Fruit fly (Drosophila melanogaster): ENCODE data around the gene CG5390.

Gene CG5390

dm6 chr2L:10306518-10307260 lies at the start of gene CG5390, which contains the start of gene CG4968:
Gene CG5390 (minus strand): TSS chr2L:10306594.
Gene CG4968 (plus strand): TSS chr2L:10306922.
- TF ChIP-seq CG17801 (GFP tag; optimal IDR thresholded peaks at IDR 0.05; ENCODE audit: partially characterized antibody) = peak; percentile 87

dm6 chr2L:10353871-10354270 lies 47.5 kb upstream of the CG5390 start, which contains the start of gene CG34367:
Gene CG34367 (minus strand): TSS chr2L:10353905.
- TF ChIP-seq CG17801 (GFP tag; optimal IDR thresholded peaks at IDR 0.05; ENCODE audit: partially characterized antibody) = no peak

dm6 chr2L:10351130-10351529 lies 44.7 kb upstream of the CG5390 start:
- no peak for TF ChIP-seq CG17801 (GFP tag; optimal IDR thresholded peaks at IDR 0.05; ENCODE audit: partially characterized antibody)

dm6 chr2L:10344029-10344606 lies 37.7 kb upstream of the CG5390 start, which contains the start of gene Frmd5:
Gene Frmd5 (plus strand): TSS chr2L:10344442.
- no peak for TF ChIP-seq CG17801 (GFP tag; optimal IDR thresholded peaks at IDR 0.05; ENCODE audit: partially characterized antibody)

dm6 chr2L:10342471-10342870 lies 36.1 kb upstream of the CG5390 start, which contains the start of gene Sps2:
Gene Sps2 (plus strand): TSS chr2L:10342594.
- TF ChIP-seq CG17801 (GFP tag; optimal IDR thresholded peaks at IDR 0.05; ENCODE audit: partially characterized antibody) = peak; percentile 33

- TF ChIP-seq CG17801 (GFP tag; optimal IDR thresholded peaks at IDR 0.05; ENCODE audit: partially characterized antibody) = peak; percentile 33
Measured at dm6 chr2L:10341405-10341804, 35.0 kb upstream of the CG5390 start, which contains the start of gene CG31715. Gene CG31715 (plus strand): TSS chr2L:10341616.

- no peak for TF ChIP-seq CG17801 (GFP tag; optimal IDR thresholded peaks at IDR 0.05; ENCODE audit: partially characterized antibody)
Measured at dm6 chr2L:10339841-10340240, 33.4 kb upstream of the CG5390 start.

- TF ChIP-seq CG17801 (GFP tag; optimal IDR thresholded peaks at IDR 0.05; ENCODE audit: partially characterized antibody) = peak; percentile 54
Measured at dm6 chr2L:10339212-10339721, 32.9 kb upstream of the CG5390 start, which contains the start of gene SamDC. Gene SamDC (plus strand): TSS chr2L:10339457.

dm6 chr2L:10334854-10335277 lies 28.5 kb upstream of the CG5390 start:
- peak; percentile 46 for TF ChIP-seq CG17801 (GFP tag; optimal IDR thresholded peaks at IDR 0.05; ENCODE audit: partially characterized antibody)

dm6 chr2L:10334213-10334612 lies 27.8 kb upstream of the CG5390 start:
- TF ChIP-seq CG17801 (GFP tag; optimal IDR thresholded peaks at IDR 0.05; ENCODE audit: partially characterized antibody) = no peak

- TF ChIP-seq CG17801 (GFP tag; optimal IDR thresholded peaks at IDR 0.05; ENCODE audit: partially characterized antibody) = no peak
Measured at dm6 chr2L:10333091-10333991, 26.9 kb upstream of the CG5390 start, which contains the start of gene GATAd. Gene GATAd (plus strand): TSS chr2L:10333734.

dm6 chr2L:10331066-10331847 lies 24.9 kb upstream of the CG5390 start, which contains the start of the genes Schip1 and Cox10:
Gene Schip1 (minus strand): TSS chr2L:10331116.
Gene Cox10 (plus strand): TSS chr2L:10331471.
- TF ChIP-seq CG17801 (GFP tag; optimal IDR thresholded peaks at IDR 0.05; ENCODE audit: partially characterized antibody) = no peak

dm6 chr2L:10327790-10328189 lies 21.4 kb upstream of the CG5390 start, which contains the start of gene RnrL:
Gene RnrL (minus strand): TSS chr2L:10327943.
- no peak for TF ChIP-seq CG17801 (GFP tag; optimal IDR thresholded peaks at IDR 0.05; ENCODE audit: partially characterized antibody)

All from ovary, adult (tissue).